Worm (Caenorhabditis elegans) whole organism, young adult: ENCODE results near the gene spi-1.
A peak's percentile ranks its signal among the peaks of the same experiment; 100 is the strongest.

Experiments used
- B0019.2 ChIP-seq: fragments of 200-800 bp; sonication (Bioruptor generic); conservative IDR thresholded peaks from 2 replicates; pipeline ENCODE4 v1.3.6; 2022; ENCODE audit warnings: missing genetic modification reagents, missing genetic modification characterization, missing compliant biosample characterization
- B0261.1 ChIP-seq: sonication (generic microtip); optimal IDR thresholded peaks from 2 replicates; lab custom pipeline; 2016; ENCODE audit warnings: mild to moderate bottlenecking, missing genetic modification characterization, moderate library complexity, missing compliant biosample characterization
- D2030.7 ChIP-seq: fragments of 200-800 bp; sonication (Bioruptor generic); IDR thresholded peaks from 2 replicates; pipeline ENCODE4 v1.3.6; 2022; ENCODE audit warnings: missing genetic modification reagents, missing genetic modification characterization, missing compliant biosample characterization
- F22D6.2 ChIP-seq: sonication (generic microtip); optimal IDR thresholded peaks from 2 replicates; lab custom pipeline; 2016; ENCODE audit warnings: mild to moderate bottlenecking, missing genetic modification characterization, missing compliant biosample characterization
- T26A5.8 ChIP-seq: sonication (generic microtip); optimal IDR thresholded peaks from 2 replicates; lab custom pipeline; 2016; ENCODE audit warnings: missing genetic modification characterization, missing compliant biosample characterization
- Y53G8AR.9 ChIP-seq: fragments of 200-800 bp; sonication (Bioruptor generic); conservative IDR thresholded peaks from 2 replicates; pipeline ENCODE4 v1.3.6; 2022; ENCODE audit warnings: missing genetic modification reagents, missing genetic modification characterization, missing compliant biosample characterization
- Y67H2A.10 ChIP-seq: fragments of 200-800 bp; sonication (Bioruptor generic); conservative IDR thresholded peaks from 2 replicates; pipeline ENCODE4 v1.3.6; 2022; ENCODE audit warnings: missing genetic modification reagents, missing genetic modification characterization, missing compliant biosample characterization
- Y95B8A.8 ChIP-seq: fragments of 200-800 bp; sonication (Bioruptor generic); IDR thresholded peaks from 2 replicates; pipeline ENCODE4 v1.3.6; 2022; ENCODE audit warnings: missing genetic modification reagents, missing genetic modification characterization, missing compliant biosample characterization
- aptf-2 ChIP-seq: fragments of 200-800 bp; sonication (Bioruptor generic); conservative IDR thresholded peaks from 2 replicates; pipeline ENCODE4 v1.3.6; 2022; ENCODE audit warnings: missing genetic modification reagents, missing genetic modification characterization, missing compliant biosample characterization
- attf-6 ChIP-seq: fragments of 200-800 bp; sonication (Bioruptor generic); IDR thresholded peaks from 2 replicates; pipeline ENCODE4 v1.3.6; 2022; ENCODE audit warnings: missing genetic modification reagents, missing genetic modification characterization, missing compliant biosample characterization
- bed-1 ChIP-seq: fragments of 200-800 bp; sonication (Bioruptor generic); IDR thresholded peaks from 2 replicates; pipeline ENCODE4 v1.3.6; 2022; ENCODE audit warnings: missing genetic modification reagents, missing genetic modification characterization, missing compliant biosample characterization
- bed-2 ChIP-seq: fragments of 200-800 bp; sonication (Bioruptor generic); IDR thresholded peaks from 2 replicates; pipeline ENCODE4 v1.3.6; 2022; ENCODE audit warnings: missing genetic modification reagents, missing genetic modification characterization, missing compliant biosample characterization
- cebp-2 ChIP-seq: fragments of 200-800 bp; sonication (Bioruptor generic); IDR thresholded peaks from 2 replicates; pipeline ENCODE4 v1.3.6; 2022; ENCODE audit warnings: missing genetic modification characterization, missing compliant biosample characterization
- ceh-100 ChIP-seq: fragments of 200-800 bp; sonication (Bioruptor generic); IDR thresholded peaks from 2 replicates; pipeline ENCODE4 v1.3.6; 2022; ENCODE audit warnings: missing genetic modification reagents, missing genetic modification characterization, missing compliant biosample characterization
- dox-1 ChIP-seq: fragments of 200-800 bp; sonication (Bioruptor generic); IDR thresholded peaks from 2 replicates; pipeline ENCODE4 v1.3.6; 2022; ENCODE audit warnings: missing genetic modification reagents, missing genetic modification characterization, missing compliant biosample characterization
- dpff-1 ChIP-seq: sonication (generic microtip); optimal IDR thresholded peaks from 2 replicates; lab custom pipeline; 2017; ENCODE audit warnings: mild to moderate bottlenecking, missing genetic modification characterization, missing compliant biosample characterization
- egl-18 ChIP-seq: fragments of 200-800 bp; sonication (Bioruptor generic); IDR thresholded peaks from 2 replicates; pipeline ENCODE4 v1.3.6; 2022; ENCODE audit warnings: missing genetic modification reagents, missing genetic modification characterization, missing compliant biosample characterization
- fkh-3 ChIP-seq: sonication (generic microtip); optimal IDR thresholded peaks from 2 replicates; lab custom pipeline; 2016; ENCODE audit warnings: mild to moderate bottlenecking, missing genetic modification characterization, missing compliant biosample characterization
- gei-17 ChIP-seq: fragments of 200-800 bp; sonication (Bioruptor generic); optimal IDR thresholded peaks from 2 replicates; lab custom pipeline; 2018; ENCODE audit warnings: mild to moderate bottlenecking, missing genetic modification characterization, missing compliant biosample characterization
- hlh-12 ChIP-seq: sonication (generic microtip); optimal IDR thresholded peaks from 2 replicates; lab custom pipeline; 2016; ENCODE audit warnings: missing genetic modification characterization, missing compliant biosample characterization
- hmg-20 ChIP-seq: fragments of 200-800 bp; sonication (Bioruptor generic); IDR thresholded peaks from 2 replicates; pipeline ENCODE4 v1.3.6; 2022; ENCODE audit warnings: missing genetic modification reagents, missing genetic modification characterization, missing compliant biosample characterization
- hrde-1 ChIP-seq: sonication (generic microtip); optimal IDR thresholded peaks from 2 replicates; lab custom pipeline; 2016; ENCODE audit warnings: missing genetic modification characterization, mild to moderate bottlenecking, missing compliant biosample characterization, moderate library complexity, missing genotype, missing genetic modification reagents, borderline replicate concordance
- let-607 ChIP-seq, 2 experiments: fragments of 200-800 bp in 1 of 2; sonication (Bioruptor generic) in 1 of 2; sonication (generic microtip) in 1 of 2; optimal IDR thresholded peaks; 2 replicates each; lab custom pipeline; 2016 to 2018; ENCODE audit warnings: mild to moderate bottlenecking in 2 of 2, missing compliant biosample characterization in 2 of 2, missing genetic modification characterization in 2 of 2, moderate library complexity in 2 of 2, missing genotype in 1 of 2
- lin-26 ChIP-seq: fragments of 200-800 bp; sonication (Bioruptor generic); IDR thresholded peaks from 2 replicates; pipeline ENCODE4 v1.3.6; 2022; ENCODE audit warnings: missing genetic modification reagents, missing genetic modification characterization, missing compliant biosample characterization
- lin-54 ChIP-seq: fragments of 200-800 bp; sonication (Bioruptor generic); optimal IDR thresholded peaks from 2 replicates; lab custom pipeline; 2018; ENCODE audit warnings: mild to moderate bottlenecking, missing genetic modification characterization, missing compliant biosample characterization
- mcd-1 ChIP-seq: fragments of 200-800 bp; sonication (Bioruptor generic); IDR thresholded peaks from 2 replicates; pipeline ENCODE4 v1.3.6; 2022; ENCODE audit warnings: missing genetic modification reagents, missing genetic modification characterization, missing compliant biosample characterization
- mel-28 ChIP-seq: sonication (generic microtip); optimal IDR thresholded peaks from 2 replicates; lab custom pipeline; 2016; ENCODE audit warnings: borderline replicate concordance, mild to moderate bottlenecking, missing genetic modification characterization, missing compliant biosample characterization
- mes-4 ChIP-seq: sonication (generic microtip); optimal IDR thresholded peaks from 2 replicates; lab custom pipeline; 2016; ENCODE audit warnings: missing genotype, missing genetic modification characterization, missing compliant biosample characterization
- mxl-1 ChIP-seq: sonication (generic microtip); optimal IDR thresholded peaks from 2 replicates; lab custom pipeline; 2016; ENCODE audit warnings: missing genetic modification characterization, missing compliant biosample characterization
- nfyb-1 ChIP-seq: fragments of 200-800 bp; sonication (Bioruptor generic); IDR thresholded peaks from 2 replicates; pipeline ENCODE4 v1.3.6; 2022; ENCODE audit warnings: missing genetic modification reagents, missing genetic modification characterization, missing compliant biosample characterization
- nhr-27 ChIP-seq: fragments of 200-800 bp; sonication (Bioruptor generic); optimal IDR thresholded peaks from 2 replicates; lab custom pipeline; 2018; ENCODE audit warnings: mild to moderate bottlenecking, missing genetic modification characterization, moderate library complexity, missing compliant biosample characterization
- snpc-1.1 ChIP-seq: sonication (generic microtip); optimal IDR thresholded peaks from 2 replicates; lab custom pipeline; 2017; ENCODE audit warnings: missing genetic modification characterization, mild to moderate bottlenecking, missing compliant biosample characterization, antibody characterized with exemption, moderate library complexity, missing genotype, missing genetic modification reagents; ENCODE audit not compliant: insufficient read depth
- snpc-1.3 ChIP-seq: sonication (generic microtip); optimal IDR thresholded peaks from 2 replicates; lab custom pipeline; 2017; ENCODE audit warnings: missing genetic modification characterization, mild to moderate bottlenecking, missing compliant biosample characterization, antibody characterized with exemption, moderate library complexity, missing genotype, missing genetic modification reagents; ENCODE audit not compliant: insufficient read depth
- snpc-4 ChIP-seq, 5 experiments: fragments of 150-350 bp in 1 of 5; sonication (generic microtip) in 4 of 5; optimal IDR thresholded peaks; 2 replicates each; lab custom pipeline; 2014 to 2018; ENCODE audit warnings: missing genetic modification characterization in 5 of 5, missing biosample characterization in 3 of 5, antibody characterized with exemption in 2 of 5, mild to moderate bottlenecking in 2 of 5, missing compliant biosample characterization in 2 of 5, missing genotype in 2 of 5, moderate library complexity in 2 of 5, missing genetic modification reagents in 1 of 5
- tbx-9 ChIP-seq: sonication (generic microtip); optimal IDR thresholded peaks from 2 replicates; lab custom pipeline; 2016; ENCODE audit warnings: borderline replicate concordance, missing genetic modification characterization, inconsistent platforms, missing compliant biosample characterization
- tlf-1 ChIP-seq: fragments of 200-800 bp; sonication (Bioruptor generic); optimal IDR thresholded peaks from 2 replicates; lab custom pipeline; 2018; ENCODE audit warnings: mild to moderate bottlenecking, missing genetic modification characterization, missing compliant biosample characterization
- unc-62 ChIP-seq: fragments of 150-350 bp; optimal IDR thresholded peaks from 2 replicates; lab custom pipeline; 2014; ENCODE audit warnings: missing biosample characterization, missing genetic modification reagents, missing genetic modification characterization
- ztf-18 ChIP-seq: sonication (generic microtip); optimal IDR thresholded peaks from 2 replicates; lab custom pipeline; 2016; ENCODE audit warnings: missing genotype, mild to moderate bottlenecking, missing genetic modification characterization, missing compliant biosample characterization
- ztf-22 ChIP-seq: fragments of 200-800 bp; sonication (Bioruptor generic); optimal IDR thresholded peaks from 2 replicates; lab custom pipeline; 2018; ENCODE audit warnings: mild to moderate bottlenecking, missing genetic modification characterization, moderate library complexity, missing compliant biosample characterization

The spi-1 gene

DNA sequence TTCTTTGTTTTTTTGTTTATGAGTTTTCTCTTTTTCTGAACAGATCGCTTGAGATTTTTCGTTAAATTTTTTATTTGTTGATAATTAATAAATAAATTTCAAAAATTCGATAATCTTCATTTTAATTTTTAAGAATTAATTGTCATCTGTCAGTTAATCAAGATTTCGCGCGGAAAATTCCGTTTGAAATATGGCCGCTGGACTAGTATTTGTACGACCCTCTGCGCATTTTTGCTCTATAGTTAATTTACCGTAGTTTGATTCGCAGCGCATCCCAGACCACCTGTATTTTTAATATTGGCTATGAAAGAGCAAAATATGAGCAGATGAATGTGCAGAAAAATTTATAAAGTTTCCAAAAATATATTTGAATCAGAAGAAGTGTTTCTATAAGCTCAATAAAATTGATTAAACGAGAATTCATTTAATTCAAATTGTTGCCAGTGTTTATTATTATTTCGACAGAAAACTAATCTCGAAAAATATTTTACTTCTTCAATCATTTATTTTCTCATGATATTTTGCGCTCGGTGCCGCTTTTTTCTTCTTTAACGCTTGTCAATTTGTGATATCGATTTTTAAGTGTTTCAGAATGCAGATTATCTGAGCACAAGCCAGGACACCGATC lies 41.7 kb downstream of the spi-1 start, which contains the start of gene nfi-1 (continued):
- TF ChIP-seq gei-17 (GFP tag; lab: Kevin White, UChicago) (no peak), nhr-27 (tag; lab: Kevin White, UChicago) (no peak), snpc-1.1 (tag; lab: Kevin White, UChicago) (no peak), mcd-1 (peak; percentile 49; the same call in 1 of the 2 replicates), T26A5.8 (tag; lab: Kevin White, UChicago) (no peak), ztf-18 (tag; lab: Kevin White, UChicago) (no peak), ceh-100 (GFP tag; lab: Robert Waterston, UW) (no peak), dox-1 (GFP tag; lab: Robert Waterston, UW) (peak; percentile 42; the same call in 1 of the 2 replicates), egl-18 (GFP tag; lab: Robert Waterston, UW) (no peak), nfyb-1 (GFP tag; lab: Robert Waterston, UW) (no peak), fkh-3 (no peak), unc-62 (GFP tag; lab: Kevin White, UChicago) (no peak), cebp-2 (GFP tag; lab: Robert Waterston, UW) (no peak), F22D6.2 (tag; lab: Kevin White, UChicago) (no peak), bed-2 (no peak), bed-1 (GFP tag; lab: Robert Waterston, UW) (no peak), dpff-1 (tag; lab: Kevin White, UChicago) (no peak), Y53G8AR.9 (GFP tag; lab: Robert Waterston, UW) (no peak), Y95B8A.8 (GFP tag; lab: Robert Waterston, UW) (no peak), let-607 (tag; optimal IDR thresholded peaks at IDR 0.05; lab: Kevin White, UChicago) (no peak), ztf-22 (GFP tag; lab: Kevin White, UChicago) (no peak), lin-54 (GFP tag; lab: Kevin White, UChicago) (peak; percentile 36), hmg-20 (GFP tag; lab: Robert Waterston, UW) (no peak), B0019.2 (GFP tag; lab: Robert Waterston, UW) (no peak), snpc-1.3 (no peak), aptf-2 (no peak)

ce11 chrII:7542952-7543351 lies 46.9 kb downstream of the spi-1 start:
- TF ChIP-seq tbx-9 (tag; lab: Kevin White, UChicago) (no peak), D2030.7 (no peak), let-607 (tag; optimal IDR thresholded peaks at IDR 0.05; lab: Kevin White, UChicago) (no peak), lin-26 (no peak), attf-6 (GFP tag; lab: Robert Waterston, UW) (no peak), mel-28 (tag; lab: Kevin White, UChicago) (no peak), mes-4 (tag; lab: Kevin White, UChicago) (no peak), ztf-18 (tag; lab: Kevin White, UChicago) (no peak), ceh-100 (GFP tag; lab: Robert Waterston, UW) (no peak), hrde-1 (tag; lab: Kevin White, UChicago) (no peak), snpc-4 (GFP tag; optimal IDR thresholded peaks at IDR 0.05; lab: Kevin White, UChicago) (no peak), snpc-4 (tag; optimal IDR thresholded peaks at IDR 0.05; lab: Kevin White, UChicago) (no peak), Y67H2A.10 (GFP tag; lab: Robert Waterston, UW) (no peak), mxl-1 (tag; lab: Kevin White, UChicago) (no peak), B0261.1 (tag; lab: Kevin White, UChicago) (no peak), tlf-1 (GFP tag; lab: Kevin White, UChicago) (no peak), hlh-12 (tag; lab: Kevin White, UChicago) (no peak), hmg-20 (GFP tag; lab: Robert Waterston, UW) (no peak), lin-54 (GFP tag; lab: Kevin White, UChicago) (no peak)
